Comparison of ENCODE assay signal across 1 fruit fly cellular context in genomic region chr2L:19905233-19905632, dm6.
TF ChIP-seq lines count a peak whose summit lies in the region.

No protein-coding gene starts in this region.

TF ChIP-seq in whole organism, prepupa, 60 proteins besides CTCF, POLR2A, EP300 and RAD21 (continued from another document):
- TF ChIP-seq CG9139 (GFP tag; optimal IDR thresholded peaks at IDR 0.05; lab: Kevin White, UChicago) (peak; percentile 5), OdsH (GFP tag; optimal IDR thresholded peaks at IDR 0.05; lab: Kevin White, UChicago) (peak; percentile 75), svp (GFP tag; lab: Kevin White, UChicago) (peak; percentile 86), dac (GFP tag; optimal IDR thresholded peaks at IDR 0.05; lab: Kevin White, UChicago) (no peak), CG8119 (GFP tag; IDR thresholded peaks at IDR 0.05; lab: Robert Waterston, UW) (peak; percentile 63; the same call in 2 of the 3 replicates), ss (GFP tag; optimal IDR thresholded peaks at IDR 0.05; lab: Kevin White, UChicago) (peak; percentile 29 to 46), CG4318 (GFP tag; optimal IDR thresholded peaks at IDR 0.05; lab: Kevin White, UChicago) (peak; percentile 54), CG16779 (tag; optimal IDR thresholded peaks at IDR 0.05; lab: Kevin White, UChicago) (peak; percentile 22), fkh (GFP tag; optimal IDR thresholded peaks at IDR 0.05; lab: Kevin White, UChicago) (no peak), CG8632 (GFP tag; optimal IDR thresholded peaks at IDR 0.05; lab: Kevin White, UChicago) (peak; percentile 10), CG11762 (GFP tag; optimal IDR thresholded peaks at IDR 0.05; lab: Kevin White, UChicago; ENCODE audit: insufficient read depth) (no peak), Hr38 (GFP tag; optimal IDR thresholded peaks at IDR 0.05; lab: Kevin White, UChicago) (no peak), CG10669 (GFP tag; optimal IDR thresholded peaks at IDR 0.05; lab: Kevin White, UChicago) (peak; percentile 40), esn (GFP tag; optimal IDR thresholded peaks at IDR 0.05; lab: Kevin White, UChicago) (peak; percentile 64), Eip75B (GFP tag; optimal IDR thresholded peaks at IDR 0.05; lab: Kevin White, UChicago) (peak; percentile 70), CG3919 (GFP tag; optimal IDR thresholded peaks at IDR 0.05; lab: Kevin White, UChicago) (peak; percentile 80), CG15336 (GFP tag; IDR thresholded peaks at IDR 0.05; lab: Robert Waterston, UW) (peak; percentile 78), eg (GFP tag; IDR thresholded peaks at IDR 0.05; lab: Robert Waterston, UW) (0 out of 3 replicates have a peak, but pooled peaks have one; percentile 43), CG31627 (GFP tag; optimal IDR thresholded peaks at IDR 0.05; lab: Kevin White, UChicago) (peak; percentile 55), CG8319 (GFP tag; optimal IDR thresholded peaks at IDR 0.05; lab: Kevin White, UChicago) (no peak), CG6792 (GFP tag; optimal IDR thresholded peaks at IDR 0.05; lab: Kevin White, UChicago) (peak; percentile 42), fd85E (GFP tag; optimal IDR thresholded peaks at IDR 0.05; lab: Kevin White, UChicago) (no peak), CG7368 (GFP tag; optimal IDR thresholded peaks at IDR 0.05; lab: Kevin White, UChicago) (peak; percentile 33), Hr39 (GFP tag; optimal IDR thresholded peaks at IDR 0.05; lab: Kevin White, UChicago) (peak; percentile 60), vri (GFP tag; optimal IDR thresholded peaks at IDR 0.05; lab: Kevin White, UChicago) (peak; percentile 26), topi (GFP tag; optimal IDR thresholded peaks at IDR 0.05; lab: Kevin White, UChicago) (peak; percentile 80), net (GFP tag; optimal IDR thresholded peaks at IDR 0.05; lab: Kevin White, UChicago) (peak; percentile 55), dsx (GFP tag; optimal IDR thresholded peaks at IDR 0.05; lab: Kevin White, UChicago; ENCODE audit: poor library complexity, severe bottlenecking) (peak; percentile 74), pdm3 (GFP tag; optimal IDR thresholded peaks at IDR 0.05; lab: Kevin White, UChicago) (peak; percentile 45), Sox14 (GFP tag; optimal IDR thresholded peaks at IDR 0.05; lab: Kevin White, UChicago) (peak; percentile 77), Ets21C (GFP tag; optimal IDR thresholded peaks at IDR 0.05; lab: Kevin White, UChicago) (peak; percentile 69), acj6 (GFP tag; optimal IDR thresholded peaks at IDR 0.05; lab: Kevin White, UChicago) (peak; percentile 69)
